Fruit fly (Drosophila melanogaster): Measurements from ENCODE around the gene CG33635.

CG33635 gene

DNA sequence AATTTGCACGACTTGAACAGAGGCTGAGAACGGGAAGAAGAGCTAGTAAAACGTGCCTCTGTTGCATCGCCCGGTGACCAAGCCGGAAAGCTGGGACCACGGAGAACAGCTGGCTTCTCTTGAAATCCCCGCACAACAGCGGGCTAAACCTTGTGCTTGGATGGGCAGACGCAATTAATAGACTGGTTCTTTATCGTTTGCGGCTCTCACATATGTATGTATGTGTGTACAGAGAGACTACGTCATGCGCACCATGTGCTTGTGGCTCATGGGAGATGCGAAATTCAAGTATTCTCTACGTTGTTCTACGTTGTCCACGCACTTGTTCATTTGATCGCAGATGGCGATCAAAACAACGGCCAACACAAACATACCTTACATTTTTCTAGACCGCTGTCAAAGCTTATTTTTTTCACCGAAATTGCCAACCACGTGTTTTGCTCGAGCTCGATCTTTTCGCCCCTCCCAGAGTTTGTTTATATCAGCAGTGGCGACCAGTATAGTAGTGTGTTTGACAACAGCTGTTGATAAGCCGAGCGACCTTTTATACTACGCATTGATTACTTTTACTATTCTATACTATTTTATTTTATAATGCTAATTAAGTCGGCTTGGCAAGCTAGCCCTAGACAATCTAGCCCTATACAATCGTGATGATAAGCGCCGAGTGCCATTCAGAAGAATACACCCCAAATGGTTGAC, 49.2 kb downstream of the CG33635 start:
- TF ChIP-seq ttk (optimal IDR thresholded peaks at IDR 0.05) (no peak), psq (optimal IDR thresholded peaks at IDR 0.05) (no peak), h (optimal IDR thresholded peaks at IDR 0.05) (no peak), insv (optimal IDR thresholded peaks at IDR 0.05) (no peak), Sin3A (optimal IDR thresholded peaks at IDR 0.05) (no peak), Myc (optimal IDR thresholded peaks at IDR 0.05) (no peak)

All from Kc167 (cell line).